Worm (Caenorhabditis elegans): ENCODE measurements around the gene R160.5.

The R160.5 gene

DNA sequence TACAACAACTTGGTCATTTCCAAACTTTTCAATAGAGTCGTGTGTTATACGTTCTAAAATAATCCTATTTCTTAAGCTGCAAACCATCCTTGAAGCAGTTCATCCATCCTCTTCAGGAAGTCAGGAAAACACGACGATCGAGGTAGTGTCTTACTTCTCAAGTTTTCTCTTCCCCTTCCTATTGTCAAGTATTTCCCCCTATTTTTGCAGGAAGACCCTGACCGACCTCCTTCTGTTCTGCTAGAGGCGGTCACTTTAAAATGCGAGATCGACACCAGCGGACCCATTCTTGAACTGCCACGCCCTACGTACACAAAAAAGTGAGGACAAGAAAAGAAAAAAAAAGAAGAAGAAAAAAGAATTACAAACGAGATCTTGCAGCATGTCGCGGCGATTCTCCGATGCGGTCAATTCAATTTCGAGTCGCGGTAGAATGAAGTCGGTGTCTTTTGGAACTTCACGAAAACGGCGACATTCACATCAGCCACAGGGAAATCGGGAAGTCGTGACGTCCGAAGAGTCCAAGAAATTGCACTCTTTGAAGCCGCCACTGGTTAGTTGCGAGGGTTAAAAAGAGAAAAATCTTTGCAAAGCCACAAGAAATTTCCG, 47.7 kb downstream of the R160.5 start:
- TF ChIP-seq unc-62 (GFP tag; optimal IDR thresholded peaks at IDR 0.05 in 1 of 2) (peak in 1 of 2 experiments; percentile 78), unc-62 (tag; optimal IDR thresholded peaks at IDR 0.05) (no peak), jun-1 (tag; optimal IDR thresholded peaks at IDR 0.05) (no peak), rbr-2 (tag; optimal IDR thresholded peaks at IDR 0.05) (no peak), aha-1 (tag) (peak; percentile 17), fkh-10 (GFP tag; optimal IDR thresholded peaks at IDR 0.05) (peak; percentile 51), lin-29 (GFP tag; IDR thresholded peaks at IDR 0.05) (no peak), nhr-77 (tag; optimal IDR thresholded peaks at IDR 0.05) (no peak)

DNA sequence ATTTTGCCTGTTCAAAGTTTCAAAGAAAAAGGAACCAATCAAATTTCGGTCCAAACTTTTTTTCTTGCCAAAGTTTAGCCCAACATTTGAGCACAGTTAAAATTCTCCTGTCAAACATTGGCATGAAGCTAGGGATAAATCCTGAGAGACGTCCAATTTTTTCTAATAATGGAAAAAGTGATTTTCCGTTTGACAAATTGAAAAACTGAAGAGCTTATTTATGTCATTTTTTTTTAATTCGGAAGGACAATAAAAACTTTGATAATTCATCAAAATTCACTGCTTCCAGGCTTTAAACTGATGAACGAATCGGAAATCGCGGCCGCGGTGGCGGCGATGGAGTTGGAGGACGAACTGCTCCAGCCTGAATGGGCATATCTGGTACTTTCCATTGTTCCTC, 50.1 kb downstream of the R160.5 start, which contains the start of gene dop-6:
TSS of gene dop-6 (plus strand) at position 301 of the 400 bp plus-strand sequence.
- TF ChIP-seq Y5F2A.4 (GFP tag; optimal IDR thresholded peaks at IDR 0.05) (no peak), T26A8.4 (GFP tag; IDR thresholded peaks at IDR 0.05) (no peak), nhr-77 (tag; optimal IDR thresholded peaks at IDR 0.05) (no peak), ztf-11 (tag; optimal IDR thresholded peaks at IDR 0.05) (no peak), ZK337.2 (GFP tag; IDR thresholded peaks at IDR 0.05) (no peak), duxl-1 (tag; optimal IDR thresholded peaks at IDR 0.05; ENCODE audit: poor library complexity) (no peak), zip-11 (GFP tag; IDR thresholded peaks at IDR 0.05) (no peak), zag-1 (tag; optimal IDR thresholded peaks at IDR 0.05) (no peak), madf-5 (GFP tag; IDR thresholded peaks at IDR 0.05) (no peak)

All from whole organism, L4 larva.